Fruit fly (Drosophila melanogaster): ENCODE data around the gene Hira.

Gene Hira

dm6 chrX:7690683-7691082 lies 31.2 kb upstream of the Hira start (continued):
- peak; percentile 21 for TF ChIP-seq luna (GFP tag; optimal IDR thresholded peaks at IDR 0.05)
- TF ChIP-seq zfh2 (GFP tag; optimal IDR thresholded peaks at IDR 0.05) = no peak
- peak; percentile 85 for TF ChIP-seq Fer1 (GFP tag; optimal IDR thresholded peaks at IDR 0.05)
- peak; percentile 24 for TF ChIP-seq CG12391 (tag; optimal IDR thresholded peaks at IDR 0.05)
- TF ChIP-seq NFAT (GFP tag; IDR thresholded peaks at IDR 0.05) = no peak
- TF ChIP-seq YL-1 (GFP tag; optimal IDR thresholded peaks at IDR 0.05) = peak; percentile 46
- TF ChIP-seq CG10979 (tag; optimal IDR thresholded peaks at IDR 0.05) = peak; percentile 26
- peak; percentile 64 for TF ChIP-seq CG17359 (tag; optimal IDR thresholded peaks at IDR 0.05)
- TF ChIP-seq CG7786 (GFP tag; optimal IDR thresholded peaks at IDR 0.05) = peak; percentile 21
- peak; percentile 41; the same call in 1 of the 2 replicates for TF ChIP-seq Awh (GFP tag; IDR thresholded peaks at IDR 0.05)
- TF ChIP-seq Adf1 (GFP tag; IDR thresholded peaks at IDR 0.05) = peak; percentile 13; the same call in 1 of the 2 replicates
- TF ChIP-seq CG6683 (GFP tag; optimal IDR thresholded peaks at IDR 0.05) = peak; percentile 54
- TF ChIP-seq vnd (GFP tag; IDR thresholded peaks at IDR 0.05; ENCODE audit: partially characterized antibody) = no peak
- TF ChIP-seq stc (GFP tag; IDR thresholded peaks at IDR 0.05) = peak; percentile 45; the same call in 1 of the 2 replicates
- peak; percentile 69 for TF ChIP-seq CG3407 (GFP tag; optimal IDR thresholded peaks at IDR 0.05)
- TF ChIP-seq CG30431 (GFP tag; optimal IDR thresholded peaks at IDR 0.05) = no peak
- TF ChIP-seq CG6765 (GFP tag; optimal IDR thresholded peaks at IDR 0.05) = peak; percentile 84
- TF ChIP-seq PHDP (tag; optimal IDR thresholded peaks at IDR 0.05) = peak; percentile 68
- peak; percentile 34 for TF ChIP-seq CG8089 (GFP tag; optimal IDR thresholded peaks at IDR 0.05)
- TF ChIP-seq zf30C (GFP tag; optimal IDR thresholded peaks at IDR 0.05) = peak; percentile 66
- TF ChIP-seq CG1647 (GFP tag; optimal IDR thresholded peaks at IDR 0.05) = peak; percentile 44
- 0 out of 3 replicates have a peak, but pooled peaks have one; percentile 10 for TF ChIP-seq CG17361 (GFP tag; IDR thresholded peaks at IDR 0.05)
- TF ChIP-seq stwl (tag; optimal IDR thresholded peaks at IDR 0.05) = peak; percentile 19
- TF ChIP-seq Atf3 (GFP tag; optimal IDR thresholded peaks at IDR 0.05) = peak; percentile 28
- TF ChIP-seq sim (GFP tag; IDR thresholded peaks at IDR 0.05) = 0 out of 2 replicates have a peak, but pooled peaks have one; percentile 17
- TF ChIP-seq HLH3B (GFP tag; IDR thresholded peaks at IDR 0.05) = peak; percentile 17; the same call in 1 of the 2 replicates
- TF ChIP-seq CG3163 (GFP tag; optimal IDR thresholded peaks at IDR 0.05) = peak; percentile 85
- peak; percentile 59 for TF ChIP-seq CG2120 (GFP tag; optimal IDR thresholded peaks at IDR 0.05)
- peak; percentile 54 for TF ChIP-seq mirr (GFP tag; optimal IDR thresholded peaks at IDR 0.05)
- TF ChIP-seq Atf6 (GFP tag; IDR thresholded peaks at IDR 0.05) = peak; percentile 87
- TF ChIP-seq CG32532 (GFP tag; IDR thresholded peaks at IDR 0.05) = peak; percentile 61; the same call in 1 of the 2 replicates
- no peak for TF ChIP-seq ac (GFP tag; optimal IDR thresholded peaks at IDR 0.05)
- TF ChIP-seq CG15269 (tag; optimal IDR thresholded peaks at IDR 0.05) = peak; percentile 27
- peak; percentile 32; the same call in 1 of the 2 replicates for TF ChIP-seq sens-2 (GFP tag; IDR thresholded peaks at IDR 0.05)
- peak; percentile 42 for TF ChIP-seq CG6254 (GFP tag; optimal IDR thresholded peaks at IDR 0.05)
- no peak for TF ChIP-seq Sox102F (GFP tag; optimal IDR thresholded peaks at IDR 0.05)
- TF ChIP-seq trem (tag; optimal IDR thresholded peaks at IDR 0.05) = peak; percentile 17
- peak; percentile 21 for TF ChIP-seq CG13624 (GFP tag; optimal IDR thresholded peaks at IDR 0.05)
- TF ChIP-seq CG1529 (GFP tag; optimal IDR thresholded peaks at IDR 0.05) = peak; percentile 32
- TF ChIP-seq ro (GFP tag; IDR thresholded peaks at IDR 0.05) = no peak
- peak; percentile 76 for TF ChIP-seq HHEX (GFP tag; optimal IDR thresholded peaks at IDR 0.05)
- peak; percentile 44 for TF ChIP-seq Jarid2 (GFP tag; optimal IDR thresholded peaks at IDR 0.05)
- TF ChIP-seq CG10209 (GFP tag; optimal IDR thresholded peaks at IDR 0.05) = peak; percentile 39
- peak; percentile 35; the same call in 1 of the 2 replicates for TF ChIP-seq wdn (GFP tag; IDR thresholded peaks at IDR 0.05)
- TF ChIP-seq CG13287 (GFP tag; IDR thresholded peaks at IDR 0.05; ENCODE audit: partially characterized antibody) = no peak
- TF ChIP-seq bab2 (GFP tag; optimal IDR thresholded peaks at IDR 0.05) = peak; percentile 47
- TF ChIP-seq CG18011 (GFP tag; optimal IDR thresholded peaks at IDR 0.05) = peak; percentile 2
- TF ChIP-seq fd3F (GFP tag; optimal IDR thresholded peaks at IDR 0.05) = peak; percentile 23
- peak; percentile 14 for TF ChIP-seq CG3838 (GFP tag; optimal IDR thresholded peaks at IDR 0.05)
- peak; percentile 34 for TF ChIP-seq CG16863 (GFP tag; optimal IDR thresholded peaks at IDR 0.05)
